Worm (Caenorhabditis elegans): ENCODE results near the gene T24A6.1.

DNA sequence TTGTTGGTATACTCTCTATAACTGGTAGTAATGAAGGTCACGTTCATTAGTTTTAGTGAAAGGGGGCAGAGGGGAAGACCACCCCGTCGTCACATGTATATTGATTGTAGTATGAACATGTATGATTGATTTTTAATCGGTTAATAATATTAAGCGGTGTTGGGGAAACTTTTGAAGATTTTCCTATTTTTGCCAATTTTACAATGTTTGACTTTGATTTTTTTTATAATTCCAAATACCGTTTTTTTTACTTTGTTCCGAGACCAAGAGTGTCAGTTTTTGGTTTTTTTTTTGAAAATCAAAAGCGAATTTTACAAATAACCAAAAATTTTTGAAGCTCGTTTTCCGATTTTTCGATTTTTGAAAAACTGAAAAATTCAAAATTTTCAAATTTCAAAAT, 23.6 kb upstream of the T24A6.1 start, which contains the start of gene nhr-221:
- TF ChIP-seq elt-3 (tag; optimal IDR thresholded peaks at IDR 0.05) (no peak), pha-4 (tag; optimal IDR thresholded peaks at IDR 0.05) (no peak), nhr-12 (tag; optimal IDR thresholded peaks at IDR 0.05) (no peak), nhr-237 (tag; optimal IDR thresholded peaks at IDR 0.05) (no peak), mab-5 (tag; optimal IDR thresholded peaks at IDR 0.05) (no peak), lsy-2 (tag; optimal IDR thresholded peaks at IDR 0.05) (no peak), nhr-28 (tag; optimal IDR thresholded peaks at IDR 0.05) (no peak), ceh-43 (GFP tag; optimal IDR thresholded peaks at IDR 0.05) (no peak), sem-2 (GFP tag; optimal IDR thresholded peaks at IDR 0.05) (no peak), M03D4.4 (tag; optimal IDR thresholded peaks at IDR 0.05) (no peak), drap-1 (GFP tag; optimal IDR thresholded peaks at IDR 0.05) (no peak)

Data from whole organism, mixed stage, embryonic.